Fruit fly (Drosophila melanogaster) whole organism, wandering third instar larva: Measurements from ENCODE around the gene CG32106.

Experiments used
- Dfd ChIP-seq: fragments of >200 bp; optimal IDR thresholded peaks from 2 replicates; lab custom pipeline; 2017; ENCODE audit warnings: missing biosample characterization, missing genetic modification characterization
- Hr78 ChIP-seq: fragments of >200 bp; optimal IDR thresholded peaks from 2 replicates; lab custom pipeline; 2017; ENCODE audit warnings: missing biosample characterization, missing genetic modification characterization
- Jra ChIP-seq: sonication (Bioruptor generic); optimal IDR thresholded peaks from 2 replicates; lab custom pipeline; 2016; ENCODE audit warnings: missing biosample characterization, missing genetic modification characterization
- Myc ChIP-seq: fragments of >200 bp; optimal IDR thresholded peaks from 2 replicates; lab custom pipeline; 2017
- h ChIP-seq: fragments of 200-800 bp; sonication (Bioruptor generic); optimal IDR thresholded peaks from 3 replicates; lab custom pipeline; 2016; ENCODE audit warnings: missing biosample characterization, mild to moderate bottlenecking, missing genetic modification characterization
- jim ChIP-seq: fragments of 175-275, 200-325 bp; sonication (Bioruptor generic); optimal IDR thresholded peaks from 2 replicates; lab custom pipeline; 2016; ENCODE audit warnings: missing biosample characterization, mild to moderate bottlenecking, missing genetic modification characterization
- pan ChIP-seq: fragments of >200 bp; optimal IDR thresholded peaks from 2 replicates; lab custom pipeline; 2017
- rgr ChIP-seq: fragments of 200-800 bp; sonication (Bioruptor generic); optimal IDR thresholded peaks from 3 replicates; lab custom pipeline; 2016; ENCODE audit warnings: missing biosample characterization, mild to moderate bottlenecking, missing genetic modification characterization
- sv ChIP-seq: fragments of 200-800 bp; sonication (Bioruptor generic); optimal IDR thresholded peaks from 3 replicates; lab custom pipeline; 2016; ENCODE audit warnings: missing biosample characterization, missing genetic modification characterization

dm6 chr3L:12735707-12736106 lies 42.8 kb downstream of the CG32106 start:
- TF ChIP-seq jim (GFP tag; lab: Kevin White, UChicago) = no peak
- no peak for TF ChIP-seq Jra (GFP tag; lab: Kevin White, UChicago)
- TF ChIP-seq pan (lab: Kevin White, UChicago) = no peak
- TF ChIP-seq h (GFP tag; lab: Kevin White, UChicago) = no peak
- no peak for TF ChIP-seq Hr78
- TF ChIP-seq sv (GFP tag; lab: Kevin White, UChicago) = no peak
- no peak for TF ChIP-seq Myc (lab: Kevin White, UChicago)
- no peak for TF ChIP-seq rgr (GFP tag; lab: Kevin White, UChicago)
- no peak for TF ChIP-seq Dfd (GFP tag; lab: Kevin White, UChicago)
